Worm (Caenorhabditis elegans) whole organism, L3 larva: ENCODE data around the gene ver-4.

ENCODE experiments used
- R02D3.7 ChIP-seq: fragments of 150-350 bp; optimal IDR thresholded peaks from 2 replicates; lab custom pipeline; 2014; ENCODE audit warnings: missing biosample characterization, missing genetic modification characterization
- ZK546.5 ChIP-seq: sonication (generic microtip); optimal IDR thresholded peaks from 2 replicates; lab custom pipeline; 2017; ENCODE audit warnings: missing biosample characterization, missing genetic modification characterization
- ama-1 ChIP-seq: fragments of 150-350 bp; optimal IDR thresholded peaks from 2 replicates; lab custom pipeline; 2018
- ceh-16 ChIP-seq: sonication (generic microtip); optimal IDR thresholded peaks from 2 replicates; lab custom pipeline; 2017; ENCODE audit warnings: missing biosample characterization, missing genetic modification characterization
- ceh-28 ChIP-seq: fragments of 150-350 bp; optimal IDR thresholded peaks from 2 replicates; lab custom pipeline; 2014; ENCODE audit warnings: missing biosample characterization, missing genetic modification reagents, missing genetic modification characterization
- ceh-9 ChIP-seq: sonication (generic microtip); optimal IDR thresholded peaks from 2 replicates; lab custom pipeline; 2018; ENCODE audit warnings: missing biosample characterization, missing genetic modification characterization
- daf-12 ChIP-seq: fragments of 150-350 bp; optimal IDR thresholded peaks from 2 replicates; lab custom pipeline; 2014; ENCODE audit warnings: missing biosample characterization, missing genetic modification reagents, missing genetic modification characterization
- egl-27 ChIP-seq: sonication (generic microtip); optimal IDR thresholded peaks from 4 replicates; lab custom pipeline; 2017; ENCODE audit warnings: missing biosample characterization, missing genetic modification reagents, missing genetic modification characterization
- egl-5 ChIP-seq: fragments of 150-350 bp; optimal IDR thresholded peaks from 2 replicates; lab custom pipeline; 2017; ENCODE audit warnings: missing biosample characterization, missing genetic modification reagents, missing genetic modification characterization, inconsistent platforms
- elt-1 ChIP-seq: fragments of 150-350 bp; optimal IDR thresholded peaks from 2 replicates; lab custom pipeline; 2014; ENCODE audit warnings: missing biosample characterization, missing genetic modification characterization
- elt-2 ChIP-seq: sonication (generic microtip); optimal IDR thresholded peaks from 2 replicates; lab custom pipeline; 2016; ENCODE audit warnings: missing genetic modification reagents, mild to moderate bottlenecking, missing genetic modification characterization, missing compliant biosample characterization
- elt-3 ChIP-seq, 3 experiments: fragments of 150-350 bp in 1 of 3; sonication (generic microtip) in 2 of 3; optimal IDR thresholded peaks; 2 replicates in 2 of 3; 4 replicates in 1 of 3; lab custom pipeline; 2014 to 2017; ENCODE audit warnings: missing biosample characterization in 3 of 3, missing genetic modification characterization in 3 of 3
- fkh-10 ChIP-seq: sonication (generic microtip); optimal IDR thresholded peaks from 2 replicates; lab custom pipeline; 2017; ENCODE audit warnings: missing biosample characterization, missing genetic modification reagents, missing genetic modification characterization
- fkh-2 ChIP-seq: fragments of 150-350 bp; optimal IDR thresholded peaks from 2 replicates; lab custom pipeline; 2014; ENCODE audit warnings: missing biosample characterization, missing genetic modification reagents, missing genetic modification characterization
- fos-1 ChIP-seq: fragments of 150-350 bp; optimal IDR thresholded peaks from 2 replicates; lab custom pipeline; 2014; ENCODE audit warnings: missing biosample characterization, missing genetic modification characterization
- hmg-11 ChIP-seq: sonication (generic microtip); optimal IDR thresholded peaks from 2 replicates; lab custom pipeline; 2016; ENCODE audit warnings: missing genetic modification characterization, missing compliant biosample characterization
- jun-1 ChIP-seq: fragments of 150-350 bp; optimal IDR thresholded peaks from 2 replicates; lab custom pipeline; 2014; ENCODE audit warnings: missing biosample characterization, missing genetic modification reagents, missing genetic modification characterization
- lin-15B ChIP-seq: fragments of 150-350 bp; optimal IDR thresholded peaks from 2 replicates; lab custom pipeline; 2014; ENCODE audit warnings: missing biosample characterization, missing genetic modification characterization
- lin-39 ChIP-seq: fragments of 150-350 bp; optimal IDR thresholded peaks from 2 replicates; lab custom pipeline; 2018; ENCODE audit warnings: missing biosample characterization, missing genetic modification reagents, missing genetic modification characterization
- mdl-1 ChIP-seq: fragments of 150-350 bp; optimal IDR thresholded peaks from 2 replicates; lab custom pipeline; 2014; ENCODE audit warnings: missing biosample characterization, missing genetic modification characterization
- mml-1 ChIP-seq: fragments of 150-350 bp; sonication (generic microtip); optimal IDR thresholded peaks from 3 replicates; lab custom pipeline; 2014; ENCODE audit warnings: missing biosample characterization, missing genetic modification characterization
- nfya-1 ChIP-seq: sonication (generic microtip); optimal IDR thresholded peaks from 2 replicates; lab custom pipeline; 2017; ENCODE audit warnings: missing genetic modification characterization, mild to moderate bottlenecking, missing compliant biosample characterization, antibody characterized with exemption, moderate library complexity; ENCODE audit not compliant: insufficient read depth
- nhr-11 ChIP-seq: fragments of 150-350 bp; optimal IDR thresholded peaks from 2 replicates; lab custom pipeline; 2014; ENCODE audit warnings: missing biosample characterization, missing genetic modification characterization
- nhr-12 ChIP-seq: fragments of 150-350 bp; optimal IDR thresholded peaks from 2 replicates; lab custom pipeline; 2014; ENCODE audit warnings: missing biosample characterization, missing genetic modification characterization
- nhr-23 ChIP-seq: fragments of 150-350 bp; optimal IDR thresholded peaks from 2 replicates; lab custom pipeline; 2014; ENCODE audit warnings: missing biosample characterization, missing genetic modification reagents, missing genetic modification characterization
- nhr-237 ChIP-seq: fragments of 150-350 bp; optimal IDR thresholded peaks from 2 replicates; lab custom pipeline; 2014; ENCODE audit warnings: missing biosample characterization, missing genetic modification characterization
- nhr-25 ChIP-seq: sonication (generic microtip); optimal IDR thresholded peaks from 2 replicates; lab custom pipeline; 2017; ENCODE audit warnings: missing biosample characterization, missing genetic modification characterization
- nhr-28 ChIP-seq: fragments of 150-350 bp; optimal IDR thresholded peaks from 2 replicates; lab custom pipeline; 2014; ENCODE audit warnings: missing biosample characterization, missing genetic modification characterization
- nhr-67 ChIP-seq: fragments of 150-350 bp; optimal IDR thresholded peaks from 2 replicates; lab custom pipeline; 2014; ENCODE audit warnings: missing biosample characterization, missing genetic modification characterization
- nhr-76 ChIP-seq: fragments of 150-350 bp; sonication (generic microtip); optimal IDR thresholded peaks from 5 replicates; lab custom pipeline; 2014; ENCODE audit warnings: missing biosample characterization, missing genetic modification characterization
- nhr-77 ChIP-seq: fragments of 150-350 bp; optimal IDR thresholded peaks from 2 replicates; lab custom pipeline; 2014; ENCODE audit warnings: missing biosample characterization, missing genetic modification characterization
- pha-4 ChIP-seq: fragments of 150-350 bp; optimal IDR thresholded peaks from 2 replicates; lab custom pipeline; 2014; ENCODE audit warnings: missing biosample characterization, missing genetic modification reagents, missing genetic modification characterization
- pqm-1 ChIP-seq: fragments of 150-350 bp; optimal IDR thresholded peaks from 2 replicates; lab custom pipeline; 2017; ENCODE audit warnings: missing biosample characterization, missing genetic modification characterization, inconsistent platforms
- sea-2 ChIP-seq: fragments of 150-350 bp; sonication (generic microtip); optimal IDR thresholded peaks from 4 replicates; lab custom pipeline; 2014; ENCODE audit warnings: missing biosample characterization, missing genetic modification reagents, missing genetic modification characterization
- snpc-4 ChIP-seq: fragments of 150-350 bp; optimal IDR thresholded peaks from 2 replicates; lab custom pipeline; 2014; ENCODE audit warnings: missing biosample characterization, missing genetic modification characterization
- tbx-2 ChIP-seq: sonication (generic microtip); optimal IDR thresholded peaks from 2 replicates; lab custom pipeline; 2016; ENCODE audit warnings: mild to moderate bottlenecking, missing genetic modification characterization, missing compliant biosample characterization
- unc-39 ChIP-seq: sonication (generic microtip); optimal IDR thresholded peaks from 4 replicates; lab custom pipeline; 2017; ENCODE audit warnings: missing biosample characterization, missing genetic modification characterization
- unc-62 ChIP-seq: fragments of 150-350 bp; sonication (generic microtip); optimal IDR thresholded peaks from 4 replicates; lab custom pipeline; 2014; ENCODE audit warnings: missing biosample characterization, missing genetic modification reagents, missing genetic modification characterization
- zag-1 ChIP-seq: fragments of 150-350 bp; optimal IDR thresholded peaks from 2 replicates; lab custom pipeline; 2014; ENCODE audit warnings: missing biosample characterization, missing genetic modification characterization
- ztf-11 ChIP-seq: fragments of 150-350 bp; optimal IDR thresholded peaks from 2 replicates; lab custom pipeline; 2014; ENCODE audit warnings: missing biosample characterization, missing genetic modification characterization
- ztf-4 ChIP-seq: fragments of 150-350 bp; optimal IDR thresholded peaks from 2 replicates; lab custom pipeline; 2014; ENCODE audit warnings: missing biosample characterization, missing genetic modification characterization

The ver-4 gene

DNA sequence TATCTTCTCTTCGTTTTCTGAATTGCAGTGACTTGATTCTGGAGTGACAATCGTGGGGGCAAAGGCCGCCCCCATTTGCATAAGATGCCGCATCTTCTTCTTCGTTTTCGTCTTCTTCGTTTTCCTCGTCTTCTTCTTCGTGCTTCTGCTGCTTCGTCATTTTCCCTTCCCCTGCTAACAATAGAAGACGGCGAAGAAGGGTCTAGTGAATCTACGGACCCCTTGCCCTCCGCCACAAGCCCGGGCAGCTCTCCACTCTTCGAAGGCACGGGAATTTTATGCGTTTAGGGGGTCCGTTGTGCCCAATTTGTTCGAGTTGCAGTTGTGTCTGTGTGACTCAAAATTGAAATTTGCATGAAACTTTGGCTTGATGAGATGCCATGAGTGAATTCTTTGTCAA, 49.7 kb downstream of the ver-4 start:
- TF ChIP-seq nhr-23 (tag; lab: Kevin White, UChicago) (no peak), nhr-28 (tag; lab: Kevin White, UChicago) (no peak), snpc-4 (no peak), egl-5 (no peak), ama-1 (lab: Kevin White, UChicago) (no peak), nhr-11 (tag; lab: Kevin White, UChicago) (no peak), ceh-9 (tag; lab: Kevin White, UChicago) (no peak), ceh-28 (tag; lab: Kevin White, UChicago) (no peak), tbx-2 (tag; lab: Kevin White, UChicago) (no peak), pha-4 (tag; lab: Kevin White, UChicago) (no peak), nhr-237 (tag; lab: Kevin White, UChicago) (no peak), jun-1 (tag; lab: Kevin White, UChicago) (no peak), egl-27 (tag; lab: Kevin White, UChicago) (no peak), sea-2 (GFP tag; lab: Kevin White, UChicago) (no peak), ceh-16 (no peak), daf-12 (no peak), nfya-1 (tag; lab: Kevin White, UChicago) (no peak), nhr-76 (no peak), pqm-1 (tag; lab: Kevin White, UChicago) (no peak), zag-1 (no peak)

DNA sequence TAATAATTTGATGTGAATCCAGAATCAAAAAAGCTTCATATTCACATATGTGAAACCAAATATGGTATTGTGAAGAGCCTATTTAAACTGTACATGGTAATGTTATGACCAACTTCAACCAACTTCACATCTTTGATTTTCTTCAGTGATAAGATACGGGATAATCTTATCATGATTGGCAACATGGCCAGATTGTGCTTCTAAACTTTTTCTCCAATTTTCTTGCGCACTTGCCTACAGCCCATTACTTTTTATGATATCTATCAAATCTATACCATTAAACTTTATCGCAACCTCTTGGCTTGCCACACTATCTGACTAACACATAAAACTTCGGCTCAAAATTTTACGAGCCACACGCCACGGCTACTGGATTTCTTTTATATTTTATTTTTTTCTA, 50.3 kb downstream of the ver-4 start:
- TF ChIP-seq nhr-237 (tag; lab: Kevin White, UChicago) (no peak), egl-5 (peak; percentile 96)

DNA sequence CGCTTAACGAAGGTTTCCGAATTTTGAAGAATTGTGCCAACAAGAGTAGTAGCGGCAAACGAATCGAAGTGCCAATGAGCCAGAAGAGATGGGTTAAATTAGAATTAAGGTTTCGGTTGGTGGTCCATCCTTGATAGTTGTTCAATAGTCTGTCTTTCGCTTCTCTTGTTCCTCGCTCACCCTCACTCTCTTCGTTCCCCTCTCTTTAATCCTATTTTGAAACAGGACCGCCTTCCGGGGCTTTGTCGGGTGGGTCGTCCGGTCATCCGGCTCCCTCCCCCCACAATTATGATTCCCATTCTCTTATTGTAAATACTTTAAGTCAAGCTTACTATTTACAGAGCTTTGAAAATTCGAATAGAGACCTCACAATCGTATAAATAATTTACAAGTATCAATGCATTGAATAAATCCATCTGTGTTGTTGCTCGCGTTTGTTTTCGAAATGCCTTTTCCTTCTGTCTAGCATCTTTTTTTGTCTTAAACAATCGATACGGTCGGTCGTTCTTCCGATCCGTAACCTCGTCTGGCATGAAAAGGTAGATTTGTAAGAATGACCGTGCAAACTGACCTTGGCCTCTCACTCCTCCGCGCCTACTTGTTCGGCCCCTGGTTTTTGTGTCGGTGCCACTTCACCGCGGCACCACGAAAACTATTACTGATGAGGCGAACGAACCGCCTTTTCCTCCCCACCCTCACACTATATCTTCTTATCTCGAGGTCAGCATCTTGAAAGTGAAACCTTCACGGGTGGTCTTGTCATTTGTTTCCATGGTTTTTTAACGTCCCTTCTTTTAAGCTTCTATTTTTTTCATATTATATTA, 51.2 kb downstream of the ver-4 start:
- TF ChIP-seq nhr-77 (tag; lab: Kevin White, UChicago), result no peak
- peak; percentile 69 for TF ChIP-seq nhr-25 (tag; lab: Kevin White, UChicago)
- peak; percentile 30 for TF ChIP-seq elt-1 (tag; lab: Kevin White, UChicago)
- TF ChIP-seq fkh-2, result no peak
- no peak for TF ChIP-seq nhr-11 (tag; lab: Kevin White, UChicago)
- TF ChIP-seq nhr-23 (tag; lab: Kevin White, UChicago), result peak; percentile 38
- TF ChIP-seq, all 47 proteins: peak for 3

DNA sequence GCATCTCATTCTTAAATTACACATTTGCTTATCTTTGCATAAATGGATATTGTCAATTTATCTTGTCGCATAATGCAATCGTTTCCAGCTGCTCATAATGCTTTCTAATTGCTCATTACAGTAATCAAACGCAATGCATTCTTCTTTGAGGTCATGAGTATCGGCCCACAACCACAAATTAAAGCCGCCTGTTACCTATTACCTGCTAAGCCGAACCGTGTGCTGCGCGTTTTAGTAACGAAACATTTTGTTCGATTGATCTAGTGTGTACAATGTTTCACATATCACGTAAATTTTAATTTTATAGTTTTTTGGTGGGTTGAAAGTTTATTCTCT, 51.8 kb downstream of the ver-4 start:
- TF ChIP-seq tbx-2 (tag; lab: Kevin White, UChicago) (no peak), nhr-76 (no peak), fos-1 (tag; lab: Kevin White, UChicago) (no peak), R02D3.7 (tag; lab: Kevin White, UChicago) (no peak)

DNA sequence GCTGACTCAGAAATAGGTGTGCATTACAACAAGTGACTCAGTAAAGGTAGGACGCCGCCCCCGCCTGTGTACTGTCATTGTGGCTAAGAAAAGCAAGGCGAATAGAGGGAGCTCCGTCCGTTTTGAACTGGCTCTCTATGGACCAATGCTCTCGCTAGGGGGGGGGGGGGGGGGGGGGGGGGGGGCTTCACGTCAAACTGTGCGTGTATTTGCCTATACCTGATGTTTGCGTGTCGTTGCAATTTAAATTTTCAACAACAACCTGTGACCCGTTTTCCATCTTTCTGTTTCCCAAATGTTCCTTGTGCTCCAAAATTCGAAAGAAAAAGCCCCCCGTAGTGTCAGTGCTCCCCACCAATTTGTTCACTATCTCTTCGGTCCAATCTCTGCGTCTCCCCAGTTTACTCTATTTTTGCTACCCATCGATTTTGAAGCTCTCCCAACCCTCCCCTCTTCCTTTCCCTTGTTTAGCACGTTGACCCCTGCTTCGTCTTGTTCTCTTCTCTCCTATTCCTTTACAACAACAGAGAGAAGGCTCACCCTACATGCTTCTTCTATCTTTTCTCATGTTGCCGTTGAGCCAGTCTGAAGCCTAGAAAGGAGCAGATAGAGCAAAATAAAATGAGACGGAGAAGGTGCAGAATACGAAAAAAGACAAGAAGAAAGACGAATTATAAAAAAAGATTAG, 52.4 kb downstream of the ver-4 start:
- TF ChIP-seq lin-15B (tag; lab: Kevin White, UChicago), result peak; percentile 10
- TF ChIP-seq elt-2 (tag; lab: Kevin White, UChicago), result peak; percentile 42
- no peak for TF ChIP-seq ceh-9 (tag; lab: Kevin White, UChicago)
- no peak for TF ChIP-seq egl-5
- TF ChIP-seq nfya-1 (tag; lab: Kevin White, UChicago), result peak; percentile 69
- peak; percentile 31 for TF ChIP-seq fkh-10
- no peak for TF ChIP-seq nhr-67
- TF ChIP-seq daf-12, result no peak
- no peak for TF ChIP-seq ztf-11 (tag; lab: Kevin White, UChicago)
- no peak for TF ChIP-seq nhr-12 (tag; lab: Kevin White, UChicago)
- TF ChIP-seq lin-39 (tag; lab: Kevin White, UChicago), result peak; percentile 72
- no peak for TF ChIP-seq unc-62 (GFP tag; lab: Kevin White, UChicago)
- TF ChIP-seq snpc-4, result no peak
- TF ChIP-seq mml-1 (tag; lab: Kevin White, UChicago), result no peak
- peak; percentile 10 for TF ChIP-seq pqm-1 (tag; lab: Kevin White, UChicago)
- no peak for TF ChIP-seq zag-1
- TF ChIP-seq pha-4 (tag; lab: Kevin White, UChicago), result peak; percentile 69
- TF ChIP-seq elt-1 (tag; lab: Kevin White, UChicago), result no peak
- no peak for TF ChIP-seq mdl-1 (tag; lab: Kevin White, UChicago)
- no peak for TF ChIP-seq ceh-16
- TF ChIP-seq ztf-4 (tag; lab: Kevin White, UChicago), result no peak
- no peak for TF ChIP-seq unc-39
- TF ChIP-seq hmg-11 (tag; lab: Kevin White, UChicago), result peak; percentile 27
- no peak for TF ChIP-seq nhr-28 (tag; lab: Kevin White, UChicago)
- TF ChIP-seq elt-3 (tag; optimal IDR thresholded peaks at IDR 0.05; lab: Kevin White, UChicago), result no peak
- TF ChIP-seq fkh-2, result no peak
- no peak for TF ChIP-seq ZK546.5 (tag; lab: Kevin White, UChicago)
- TF ChIP-seq tbx-2 (tag; lab: Kevin White, UChicago), result peak; percentile 23
- TF ChIP-seq ceh-28 (tag; lab: Kevin White, UChicago), result peak; percentile 43
- TF ChIP-seq jun-1 (tag; lab: Kevin White, UChicago), result no peak
- no peak for TF ChIP-seq nhr-25 (tag; lab: Kevin White, UChicago)
- no peak for TF ChIP-seq egl-27 (tag; lab: Kevin White, UChicago)
